Worm (Caenorhabditis elegans): Measurements from ENCODE around the gene best-18.

best-18 gene

ce11 chrIII:10201235-10201634 is 11.0 kb upstream of the best-18 start, which contains the start of the genes T20G5.13 and T20G5.12:
T20G5.13 (minus strand) TSS chrIII:10201335.
T20G5.12 (plus strand) TSS chrIII:10201604.
- TF ChIP-seq pax-1 (tag; optimal IDR thresholded peaks at IDR 0.05) = no peak

ce11 chrIII:10202391-10202790 is 9.8 kb upstream of the best-18 start:
- no peak for TF ChIP-seq madf-2 (tag; optimal IDR thresholded peaks at IDR 0.05)
- no peak for TF ChIP-seq ceh-30 (tag; optimal IDR thresholded peaks at IDR 0.05)
- TF ChIP-seq ceh-14 (tag; optimal IDR thresholded peaks at IDR 0.05) = no peak
- no peak for TF ChIP-seq eyg-1 (tag; optimal IDR thresholded peaks at IDR 0.05)
- no peak for TF ChIP-seq gmeb-2 (tag; optimal IDR thresholded peaks at IDR 0.05)
- no peak for TF ChIP-seq ceh-18 (tag; optimal IDR thresholded peaks at IDR 0.05)
- no peak for TF ChIP-seq hlh-8 (tag; optimal IDR thresholded peaks at IDR 0.05)
- no peak for TF ChIP-seq unc-55 (GFP tag; optimal IDR thresholded peaks at IDR 0.05)
- TF ChIP-seq ceh-24 (tag; optimal IDR thresholded peaks at IDR 0.05) = no peak
- no peak for TF ChIP-seq syd-9 (tag; optimal IDR thresholded peaks at IDR 0.05)

DNA sequence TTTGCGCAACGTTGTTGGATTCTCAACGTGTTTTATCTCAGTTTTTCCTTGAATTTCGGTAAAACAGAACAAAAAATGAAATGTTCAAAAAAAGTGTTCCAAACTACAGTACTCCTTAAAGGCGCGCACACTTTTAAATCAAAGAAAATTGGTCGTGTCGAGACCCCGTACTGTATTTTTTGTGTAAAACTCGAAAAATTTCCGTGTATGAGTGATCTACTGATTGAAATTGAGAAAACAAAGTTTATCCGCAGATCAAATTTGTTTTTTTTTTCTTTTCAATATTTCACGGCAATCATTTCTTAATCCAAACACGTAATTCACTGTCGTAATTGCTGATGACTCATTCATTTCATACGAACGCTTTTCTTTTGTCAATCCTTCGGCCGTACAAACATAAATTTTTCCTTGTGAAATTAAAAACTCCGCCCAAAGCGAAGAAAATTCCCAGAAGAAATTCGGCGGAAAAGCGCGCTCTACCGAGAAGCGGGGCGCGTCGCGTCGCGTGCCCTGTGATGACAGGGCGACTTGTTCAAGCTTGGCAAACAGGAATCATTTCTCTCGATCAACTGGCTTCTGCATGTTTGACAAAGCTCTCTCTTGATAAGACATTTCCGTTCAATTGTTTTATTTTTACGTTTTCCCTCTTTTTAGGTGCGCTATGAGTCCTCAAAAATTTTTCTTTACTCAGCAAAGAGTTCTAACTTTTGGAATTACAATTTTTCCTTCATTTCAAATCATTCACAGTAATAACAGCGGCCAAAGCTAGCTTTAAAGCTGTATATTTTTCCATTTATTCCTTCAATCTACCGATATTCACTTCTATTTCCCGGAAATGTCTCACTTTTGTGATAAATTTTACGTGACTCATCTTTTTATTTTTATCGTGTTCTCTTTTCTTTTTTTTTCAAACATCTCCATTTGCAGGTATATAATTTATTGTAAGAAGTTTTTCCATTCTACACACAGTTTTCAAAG is 9.0 kb upstream of the best-18 start, which contains the start of gene chc-1:
Gene chc-1, plus strand, starts transcription at position 928 of the 978 bp plus-strand sequence.
- TF ChIP-seq syd-9 (tag; optimal IDR thresholded peaks at IDR 0.05) (no peak), pros-1 (tag; optimal IDR thresholded peaks at IDR 0.05) (no peak), elt-2 (tag; optimal IDR thresholded peaks at IDR 0.05) (no peak), pha-2 (tag; optimal IDR thresholded peaks at IDR 0.05) (no peak), nhr-232 (tag; optimal IDR thresholded peaks at IDR 0.05) (no peak), gmeb-2 (tag; optimal IDR thresholded peaks at IDR 0.05) (no peak), dmd-4 (tag; optimal IDR thresholded peaks at IDR 0.05; ENCODE audit: borderline replicate concordance) (no peak), ahr-1 (tag; optimal IDR thresholded peaks at IDR 0.05) (no peak), nhr-11 (tag; optimal IDR thresholded peaks at IDR 0.05) (no peak), ceh-34 (tag; optimal IDR thresholded peaks at IDR 0.05) (no peak), fax-1 (tag; optimal IDR thresholded peaks at IDR 0.05) (no peak), hlh-13 (GFP tag; optimal IDR thresholded peaks at IDR 0.05) (no peak), pax-1 (tag; optimal IDR thresholded peaks at IDR 0.05) (no peak), dve-1 (tag; optimal IDR thresholded peaks at IDR 0.05) (peak; percentile 37), C08G9.2 (tag; optimal IDR thresholded peaks at IDR 0.05) (no peak), pqm-1 (tag; optimal IDR thresholded peaks at IDR 0.05) (no peak), nfya-1 (tag; optimal IDR thresholded peaks at IDR 0.05) (peak; percentile 12), ceh-24 (tag; optimal IDR thresholded peaks at IDR 0.05) (no peak), ceh-2 (tag; optimal IDR thresholded peaks at IDR 0.05) (no peak), che-1 (tag; optimal IDR thresholded peaks at IDR 0.05) (no peak), unc-55 (GFP tag; optimal IDR thresholded peaks at IDR 0.05) (peak; percentile 46), sdc-2 (tag; optimal IDR thresholded peaks at IDR 0.05) (no peak), mec-3 (tag; optimal IDR thresholded peaks at IDR 0.05; ENCODE audit: borderline replicate concordance) (no peak), ceh-18 (tag; optimal IDR thresholded peaks at IDR 0.05) (peak; percentile 1)

- TF ChIP-seq ceh-48 (tag; optimal IDR thresholded peaks at IDR 0.05) (no peak), ceh-18 (tag; optimal IDR thresholded peaks at IDR 0.05) (no peak), elt-2 (tag; optimal IDR thresholded peaks at IDR 0.05) (no peak), madf-2 (tag; optimal IDR thresholded peaks at IDR 0.05) (no peak), fkh-6 (tag; optimal IDR thresholded peaks at IDR 0.05) (no peak), che-1 (tag; optimal IDR thresholded peaks at IDR 0.05) (no peak), elt-4 (tag; optimal IDR thresholded peaks at IDR 0.05) (no peak), tbx-2 (tag; optimal IDR thresholded peaks at IDR 0.05) (no peak), npax-4 (tag; optimal IDR thresholded peaks at IDR 0.05) (no peak), pqm-1 (tag; optimal IDR thresholded peaks at IDR 0.05) (no peak), hlh-15 (tag; optimal IDR thresholded peaks at IDR 0.05) (no peak), pat-9 (tag; optimal IDR thresholded peaks at IDR 0.05) (no peak), ceh-19 (GFP tag; optimal IDR thresholded peaks at IDR 0.05) (no peak), unc-3 (GFP tag; conservative IDR thresholded peaks at IDR 0.05) (no peak), unc-3 (tag; optimal IDR thresholded peaks at IDR 0.05) (no peak), ceh-22 (tag; optimal IDR thresholded peaks at IDR 0.05) (no peak), sdc-2 (tag; optimal IDR thresholded peaks at IDR 0.05) (no peak), gmeb-2 (tag; optimal IDR thresholded peaks at IDR 0.05) (no peak), pros-1 (tag; optimal IDR thresholded peaks at IDR 0.05) (no peak), K02D7.2 (tag; optimal IDR thresholded peaks at IDR 0.05) (no peak), unc-42 (tag; optimal IDR thresholded peaks at IDR 0.05) (no peak)
These were observed 5.8 kb upstream of the best-18 start for ce11 chrIII:10206352-10206751.

Measured in whole organism, late embryonic.